Worm (Caenorhabditis elegans) whole organism, mixed stage, embryonic: ENCODE results near the gene Y71H2AL.2.

Experiments
- M03D4.4 ChIP-seq: sonication (generic microtip); optimal IDR thresholded peaks from 2 replicates; lab custom pipeline; 2017; ENCODE audit warnings: mild to moderate bottlenecking, missing genetic modification characterization, missing compliant biosample characterization
- bed-3 ChIP-seq: fragments of 200-800 bp; sonication (Bioruptor generic); optimal IDR thresholded peaks from 3 replicates; lab custom pipeline; 2018; ENCODE audit warnings: mild to moderate bottlenecking, missing genetic modification characterization, moderate library complexity, missing compliant biosample characterization
- blmp-1 ChIP-seq: fragments of 150-350 bp; optimal IDR thresholded peaks from 2 replicates; lab custom pipeline; 2014; ENCODE audit warnings: missing biosample characterization, missing genetic modification characterization
- ceh-43 ChIP-seq: fragments of 200-800 bp; sonication (Bioruptor generic); optimal IDR thresholded peaks from 2 replicates; lab custom pipeline; 2018; ENCODE audit warnings: mild to moderate bottlenecking, missing genetic modification characterization, moderate library complexity, missing compliant biosample characterization
- ceh-83 ChIP-seq: fragments of 200-800 bp; sonication (Bioruptor generic); optimal IDR thresholded peaks from 2 replicates; lab custom pipeline; 2018; ENCODE audit warnings: mild to moderate bottlenecking, missing genetic modification characterization, missing compliant biosample characterization
- ces-1 ChIP-seq: fragments of 150-350 bp; optimal IDR thresholded peaks from 2 replicates; lab custom pipeline; 2014; ENCODE audit warnings: missing biosample characterization, missing genetic modification reagents, missing genetic modification characterization
- cnd-1 ChIP-seq: fragments of 200-800 bp; sonication (Bioruptor generic); optimal IDR thresholded peaks from 2 replicates; lab custom pipeline; 2018; ENCODE audit warnings: mild to moderate bottlenecking, missing genetic modification characterization, missing compliant biosample characterization
- drap-1 ChIP-seq: fragments of 200-800 bp; sonication (Bioruptor generic); optimal IDR thresholded peaks from 3 replicates; lab custom pipeline; 2018; ENCODE audit warnings: mild to moderate bottlenecking, missing genetic modification characterization, missing compliant biosample characterization
- elt-1 ChIP-seq: sonication (generic microtip); optimal IDR thresholded peaks from 2 replicates; lab custom pipeline; 2017; ENCODE audit warnings: missing genetic modification characterization, mild to moderate bottlenecking, missing compliant biosample characterization, antibody characterized with exemption, moderate library complexity, borderline replicate concordance; ENCODE audit not compliant: insufficient read depth
- flh-1 ChIP-seq: fragments of 200-800 bp; sonication (Bioruptor generic); optimal IDR thresholded peaks from 2 replicates; lab custom pipeline; 2018; ENCODE audit warnings: mild to moderate bottlenecking, missing genetic modification characterization, moderate library complexity, missing compliant biosample characterization
- hlh-1 ChIP-seq: fragments of 150-350 bp; optimal IDR thresholded peaks from 2 replicates; lab custom pipeline; 2014; ENCODE audit warnings: missing biosample characterization, missing genetic modification reagents, missing genetic modification characterization
- lin-32 ChIP-seq: fragments of 200-800 bp; sonication (Bioruptor generic); optimal IDR thresholded peaks from 2 replicates; lab custom pipeline; 2018; ENCODE audit warnings: mild to moderate bottlenecking, missing genetic modification characterization, missing compliant biosample characterization
- mab-5 ChIP-seq: fragments of 150-350 bp; optimal IDR thresholded peaks from 2 replicates; lab custom pipeline; 2014; ENCODE audit warnings: missing biosample characterization, missing genetic modification characterization
- mls-2 ChIP-seq: sonication (generic microtip); optimal IDR thresholded peaks from 2 replicates; lab custom pipeline; 2016; ENCODE audit warnings: mild to moderate bottlenecking, missing genetic modification characterization, moderate library complexity, missing compliant biosample characterization
- nhr-12 ChIP-seq: fragments of 150-350 bp; optimal IDR thresholded peaks from 2 replicates; lab custom pipeline; 2014; ENCODE audit warnings: missing biosample characterization, missing genetic modification characterization
- nhr-237 ChIP-seq: fragments of 150-350 bp; optimal IDR thresholded peaks from 2 replicates; lab custom pipeline; 2014; ENCODE audit warnings: missing biosample characterization, missing genetic modification characterization
- nhr-76 ChIP-seq: sonication (generic microtip); optimal IDR thresholded peaks from 2 replicates; lab custom pipeline; 2017; ENCODE audit warnings: missing biosample characterization, missing genetic modification characterization
- pha-4 ChIP-seq: fragments of 150-350 bp; optimal IDR thresholded peaks from 2 replicates; lab custom pipeline; 2018; ENCODE audit warnings: missing biosample characterization, missing genetic modification reagents, missing genetic modification characterization
- sem-2 ChIP-seq: fragments of 200-800 bp; sonication (Bioruptor generic); optimal IDR thresholded peaks from 2 replicates; lab custom pipeline; 2018; ENCODE audit warnings: mild to moderate bottlenecking, missing genetic modification characterization, missing compliant biosample characterization
- tbx-8 ChIP-seq: fragments of 200-800 bp; sonication (Bioruptor generic); optimal IDR thresholded peaks from 2 replicates; lab custom pipeline; 2018; ENCODE audit warnings: mild to moderate bottlenecking, missing genetic modification characterization, moderate library complexity, missing compliant biosample characterization
- unc-120 ChIP-seq: sonication (generic microtip); optimal IDR thresholded peaks from 2 replicates; lab custom pipeline; 2017; ENCODE audit warnings: missing genetic modification characterization, missing compliant biosample characterization; ENCODE audit not compliant: poor library complexity, severe bottlenecking
- zip-8 ChIP-seq: fragments of 150-350 bp; optimal IDR thresholded peaks from 2 replicates; lab custom pipeline; 2014; ENCODE audit warnings: missing biosample characterization, missing genetic modification characterization
- ztf-11 ChIP-seq: fragments of 150-350 bp; optimal IDR thresholded peaks from 2 replicates; lab custom pipeline; 2014; ENCODE audit warnings: missing biosample characterization, missing genetic modification characterization

Y71H2AL.2 gene

DNA sequence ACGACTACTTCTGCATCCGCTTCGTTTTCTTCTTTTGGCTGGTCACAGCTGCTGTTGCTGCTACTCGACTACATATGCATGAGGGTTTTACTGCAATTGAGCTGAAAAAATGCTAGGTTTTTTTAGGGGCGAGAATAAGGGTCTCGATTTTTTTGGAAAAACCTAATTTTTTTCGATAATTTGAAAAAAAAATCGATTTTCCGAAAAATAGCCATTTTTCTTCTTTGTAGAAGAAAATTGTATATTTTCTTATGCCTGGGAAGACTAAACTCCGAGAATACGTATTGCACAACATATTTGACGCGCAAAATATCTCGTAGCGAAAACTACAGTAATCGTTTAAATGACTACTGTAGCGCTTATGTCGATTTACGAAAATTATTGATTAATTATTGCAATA, 30.4 kb downstream of the Y71H2AL.2 start, which contains the start of gene tmem-132:
Gene tmem-132, minus strand, starts transcription at position 101 of the 400 bp plus-strand sequence.
- TF ChIP-seq ces-1 (GFP tag; lab: Kevin White, UChicago) (peak; percentile 2), mls-2 (tag; lab: Kevin White, UChicago) (no peak)
- TF ChIP-seq, all 35 proteins: peak for 1

DNA sequence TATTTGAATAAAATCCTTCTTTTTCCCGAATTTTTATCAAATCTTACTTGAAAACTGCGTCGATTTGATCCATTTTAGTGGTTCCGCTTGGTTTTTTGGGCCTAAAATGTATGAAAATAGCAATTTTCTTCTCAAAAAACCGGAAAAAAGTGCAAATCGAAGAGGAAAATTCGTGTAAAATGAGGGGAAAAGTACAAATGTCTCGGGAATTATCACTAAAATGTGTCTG, 38.7 kb downstream of the Y71H2AL.2 start, which contains the start of gene Y71H2AM.11:
Gene Y71H2AM.11, minus strand, starts transcription at position 101 of the 229 bp plus-strand sequence.
- TF ChIP-seq bed-3, result no peak
- TF ChIP-seq unc-120 (tag; lab: Kevin White, UChicago), result no peak
- TF ChIP-seq nhr-76 (tag; lab: Kevin White, UChicago), result no peak
- TF ChIP-seq sem-2, result no peak
- no peak for TF ChIP-seq elt-1 (tag; lab: Kevin White, UChicago)
- no peak for TF ChIP-seq pha-4 (tag; lab: Kevin White, UChicago)
- no peak for TF ChIP-seq hlh-1 (tag; lab: Kevin White, UChicago)
- no peak for TF ChIP-seq blmp-1
- no peak for TF ChIP-seq M03D4.4 (tag; lab: Kevin White, UChicago)
- TF ChIP-seq lin-32 (GFP tag; lab: Kevin White, UChicago), result no peak
- no peak for TF ChIP-seq ceh-43 (GFP tag; lab: Kevin White, UChicago)
- no peak for TF ChIP-seq flh-1 (GFP tag; lab: Kevin White, UChicago)
- TF ChIP-seq mab-5, result no peak
- no peak for TF ChIP-seq ceh-83 (GFP tag; lab: Kevin White, UChicago)
- TF ChIP-seq cnd-1 (tag; lab: Kevin White, UChicago), result no peak
- no peak for TF ChIP-seq ztf-11
- TF ChIP-seq tbx-8 (GFP tag; lab: Kevin White, UChicago), result no peak
- no peak for TF ChIP-seq ces-1 (GFP tag; lab: Kevin White, UChicago)
- TF ChIP-seq nhr-12 (tag; lab: Kevin White, UChicago), result no peak
- TF ChIP-seq, all 35 proteins: peak for 0

DNA sequence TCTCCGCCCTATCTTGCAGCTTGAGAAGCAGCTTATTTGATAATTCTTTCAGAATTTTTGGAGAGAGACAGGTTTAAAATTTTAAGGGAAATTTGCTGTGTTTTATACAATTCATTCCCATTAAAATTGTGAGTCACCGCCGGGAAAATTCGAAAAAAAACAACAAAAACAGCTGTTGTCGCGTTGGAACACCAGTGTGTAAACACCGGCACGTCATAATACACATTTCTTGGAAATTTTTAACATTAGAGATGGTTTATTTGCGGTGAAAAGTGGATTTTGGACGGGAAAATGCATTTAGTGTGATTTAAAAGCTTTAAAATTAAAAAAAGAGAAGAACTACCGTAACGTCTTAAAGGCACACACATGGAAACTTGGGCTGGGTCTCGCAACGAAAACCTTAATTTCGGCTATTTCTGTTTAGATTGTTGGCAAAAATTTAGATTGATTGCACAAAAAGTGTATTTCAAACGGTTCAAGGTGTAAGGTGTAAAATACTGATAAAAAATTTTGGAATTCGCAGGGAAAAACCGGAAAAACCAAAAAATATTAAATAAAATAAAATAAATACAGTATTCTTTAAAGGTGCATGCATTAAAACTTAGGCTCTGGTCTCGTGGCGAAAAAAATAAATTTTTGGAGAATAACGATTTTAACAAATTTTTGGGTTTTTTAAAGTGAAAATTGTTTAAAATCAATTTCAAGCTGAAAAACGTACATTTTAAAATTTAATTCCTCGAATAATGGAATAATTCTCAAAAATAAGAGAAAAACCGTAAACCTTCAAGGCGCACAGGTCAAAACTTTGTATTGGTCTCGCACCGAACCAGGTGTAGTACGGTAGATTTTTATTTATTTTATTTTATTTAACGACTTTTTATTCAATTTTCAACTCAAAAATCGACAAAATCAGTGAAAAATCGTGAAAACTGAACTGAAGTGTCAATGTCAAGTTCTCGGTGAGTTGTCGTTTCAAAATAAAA, 39.3 kb downstream of the Y71H2AL.2 start, which contains the start of gene cosa-1:
Gene cosa-1, plus strand, starts transcription at position 896 of the 983 bp plus-strand sequence.
- TF ChIP-seq hlh-1 (tag; lab: Kevin White, UChicago) (peak; percentile 30), lin-32 (GFP tag; lab: Kevin White, UChicago) (no peak)

DNA sequence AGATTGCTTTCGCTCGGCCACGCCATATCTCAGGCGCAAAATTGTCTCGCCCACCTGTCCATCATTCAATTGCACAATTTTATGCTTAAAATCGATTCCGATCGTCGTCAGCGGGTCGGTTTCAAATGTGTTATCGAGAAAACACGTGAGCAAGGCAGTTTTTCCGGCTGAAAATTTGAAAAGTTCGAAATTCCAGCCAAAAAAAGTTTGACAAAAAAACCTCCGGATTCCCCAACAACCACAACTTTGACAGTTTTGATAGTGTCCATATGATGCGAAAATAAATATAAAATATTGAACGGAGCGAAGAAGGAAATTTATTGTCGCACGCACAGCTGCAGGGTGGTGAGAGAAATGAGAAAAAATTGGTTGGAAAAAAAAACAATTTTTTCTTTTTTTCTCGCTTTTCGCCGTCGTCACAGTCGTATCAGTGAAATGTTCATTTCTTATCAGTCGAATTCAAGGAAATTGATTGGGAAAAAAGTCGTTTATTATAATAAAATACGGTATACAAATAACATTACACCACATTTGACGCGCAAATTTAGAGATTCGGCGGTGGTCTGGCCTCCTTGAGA, 47.5 kb downstream of the Y71H2AL.2 start, which contains the start of gene Y71H2AM.12:
Gene Y71H2AM.12, minus strand, starts transcription at position 486 of the 578 bp plus-strand sequence.
- TF ChIP-seq M03D4.4 (tag; lab: Kevin White, UChicago), result no peak
- TF ChIP-seq ceh-83 (GFP tag; lab: Kevin White, UChicago), result no peak
- TF ChIP-seq lin-32 (GFP tag; lab: Kevin White, UChicago), result no peak
- no peak for TF ChIP-seq zip-8 (tag; lab: Kevin White, UChicago)
- TF ChIP-seq nhr-12 (tag; lab: Kevin White, UChicago), result no peak
- no peak for TF ChIP-seq blmp-1
- TF ChIP-seq bed-3, result no peak
- TF ChIP-seq ztf-11, result no peak
- no peak for TF ChIP-seq drap-1 (GFP tag; lab: Kevin White, UChicago)
- no peak for TF ChIP-seq sem-2
- TF ChIP-seq nhr-76 (tag; lab: Kevin White, UChicago), result no peak
- TF ChIP-seq flh-1 (GFP tag; lab: Kevin White, UChicago), result no peak
- TF ChIP-seq ceh-43 (GFP tag; lab: Kevin White, UChicago), result no peak
- TF ChIP-seq unc-120 (tag; lab: Kevin White, UChicago), result no peak
- TF ChIP-seq nhr-237 (tag; lab: Kevin White, UChicago), result no peak
- no peak for TF ChIP-seq mab-5
